Fruit fly (Drosophila melanogaster): Measurements from ENCODE around the gene Vajk3.

DNA sequence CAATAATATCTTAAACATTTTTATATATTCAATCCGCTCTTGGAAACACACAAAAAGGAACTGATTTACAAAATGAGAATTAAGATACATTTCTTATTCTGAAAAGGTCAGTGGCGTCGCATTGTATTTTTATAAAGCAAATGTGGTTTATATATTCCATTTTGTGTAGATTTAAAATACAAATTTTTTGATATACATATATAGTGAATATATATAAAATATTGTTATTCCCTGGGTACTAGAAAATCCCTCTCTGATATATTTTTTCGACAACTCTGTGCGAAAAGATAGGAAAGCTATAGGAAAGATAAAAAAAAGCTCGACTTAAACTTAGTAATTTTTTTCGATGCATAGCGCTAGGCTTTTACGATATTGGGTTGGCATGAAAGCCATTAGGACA, 16.0 kb downstream of the Vajk3 start, which contains the start of gene CG42711:
- TF ChIP-seq h (optimal IDR thresholded peaks at IDR 0.05) (no peak), insv (optimal IDR thresholded peaks at IDR 0.05) (no peak), psq (optimal IDR thresholded peaks at IDR 0.05) (no peak)
